Fruit fly (Drosophila melanogaster) Kc167 (cell line): ENCODE measurements around the gene Hcs.

ENCODE experiments used
- Myc ChIP-seq: fragments of >200 bp; optimal IDR thresholded peaks from 2 replicates; lab custom pipeline; 2017; ENCODE audit warnings: missing external identifiers
- Sin3A ChIP-seq: fragments of >200 bp; optimal IDR thresholded peaks from 2 replicates; lab custom pipeline; 2018; ENCODE audit warnings: missing external identifiers
- ttk ChIP-seq: sonication (Bioruptor generic); optimal IDR thresholded peaks from 2 replicates; lab custom pipeline; 2017; ENCODE audit warnings: missing external identifiers

dm6 chr3R:5482790-5483189, 8.1 kb downstream of the Hcs start:
- TF ChIP-seq Sin3A (lab: Kevin White, UChicago) (no peak), ttk (peak; percentile 92), Myc (lab: Kevin White, UChicago) (no peak)
